Worm (Caenorhabditis elegans) whole organism, L3 larva: ENCODE data around the gene F37A8.5.
A peak's percentile ranks its signal among the peaks of the same experiment; 100 is the strongest.

Experiments used
- R02D3.7 ChIP-seq: fragments of 150-350 bp; optimal IDR thresholded peaks from 2 replicates; lab custom pipeline; 2014; ENCODE audit warnings: missing biosample characterization, missing genetic modification characterization
- ZK546.5 ChIP-seq: sonication (generic microtip); optimal IDR thresholded peaks from 2 replicates; lab custom pipeline; 2017; ENCODE audit warnings: missing biosample characterization, missing genetic modification characterization
- aly-2 ChIP-seq: fragments of 150-350 bp; optimal IDR thresholded peaks from 2 replicates; lab custom pipeline; 2014; ENCODE audit warnings: missing biosample characterization, missing genetic modification characterization
- ama-1 ChIP-seq: fragments of 150-350 bp; optimal IDR thresholded peaks from 2 replicates; lab custom pipeline; 2018
- ceh-16 ChIP-seq: sonication (generic microtip); optimal IDR thresholded peaks from 2 replicates; lab custom pipeline; 2017; ENCODE audit warnings: missing biosample characterization, missing genetic modification characterization
- ceh-28 ChIP-seq: fragments of 150-350 bp; optimal IDR thresholded peaks from 2 replicates; lab custom pipeline; 2014; ENCODE audit warnings: missing biosample characterization, missing genetic modification reagents, missing genetic modification characterization
- ceh-82 ChIP-seq: fragments of 150-350 bp; optimal IDR thresholded peaks from 2 replicates; lab custom pipeline; 2014; ENCODE audit warnings: missing biosample characterization, missing genetic modification characterization
- ceh-9 ChIP-seq: sonication (generic microtip); optimal IDR thresholded peaks from 2 replicates; lab custom pipeline; 2018; ENCODE audit warnings: missing biosample characterization, missing genetic modification characterization
- daf-12 ChIP-seq: fragments of 150-350 bp; optimal IDR thresholded peaks from 2 replicates; lab custom pipeline; 2014; ENCODE audit warnings: missing biosample characterization, missing genetic modification reagents, missing genetic modification characterization
- egl-27 ChIP-seq: sonication (generic microtip); optimal IDR thresholded peaks from 4 replicates; lab custom pipeline; 2017; ENCODE audit warnings: missing biosample characterization, missing genetic modification reagents, missing genetic modification characterization
- egl-5 ChIP-seq: fragments of 150-350 bp; optimal IDR thresholded peaks from 2 replicates; lab custom pipeline; 2017; ENCODE audit warnings: missing biosample characterization, missing genetic modification reagents, missing genetic modification characterization, inconsistent platforms
- elt-1 ChIP-seq: fragments of 150-350 bp; optimal IDR thresholded peaks from 2 replicates; lab custom pipeline; 2014; ENCODE audit warnings: missing biosample characterization, missing genetic modification characterization
- elt-2 ChIP-seq: sonication (generic microtip); optimal IDR thresholded peaks from 2 replicates; lab custom pipeline; 2016; ENCODE audit warnings: missing genetic modification reagents, mild to moderate bottlenecking, missing genetic modification characterization, missing compliant biosample characterization
- elt-3 ChIP-seq, 3 experiments: fragments of 150-350 bp in 1 of 3; sonication (generic microtip) in 2 of 3; optimal IDR thresholded peaks; 2 replicates in 2 of 3; 4 replicates in 1 of 3; lab custom pipeline; 2014 to 2017; ENCODE audit warnings: missing biosample characterization in 3 of 3, missing genetic modification characterization in 3 of 3
- eor-1 ChIP-seq, 2 experiments: fragments of 150-350 bp; optimal IDR thresholded peaks; 2 replicates each; lab custom pipeline; 2014 to 2018; ENCODE audit warnings: missing biosample characterization in 2 of 2, missing genetic modification characterization in 2 of 2
- fkh-10 ChIP-seq: sonication (generic microtip); optimal IDR thresholded peaks from 2 replicates; lab custom pipeline; 2017; ENCODE audit warnings: missing biosample characterization, missing genetic modification reagents, missing genetic modification characterization
- fkh-2 ChIP-seq: fragments of 150-350 bp; optimal IDR thresholded peaks from 2 replicates; lab custom pipeline; 2014; ENCODE audit warnings: missing biosample characterization, missing genetic modification reagents, missing genetic modification characterization
- fos-1 ChIP-seq: fragments of 150-350 bp; optimal IDR thresholded peaks from 2 replicates; lab custom pipeline; 2014; ENCODE audit warnings: missing biosample characterization, missing genetic modification characterization
- hmg-11 ChIP-seq: sonication (generic microtip); optimal IDR thresholded peaks from 2 replicates; lab custom pipeline; 2016; ENCODE audit warnings: missing genetic modification characterization, missing compliant biosample characterization
- jun-1 ChIP-seq: fragments of 150-350 bp; optimal IDR thresholded peaks from 2 replicates; lab custom pipeline; 2014; ENCODE audit warnings: missing biosample characterization, missing genetic modification reagents, missing genetic modification characterization
- lin-15B ChIP-seq: fragments of 150-350 bp; optimal IDR thresholded peaks from 2 replicates; lab custom pipeline; 2014; ENCODE audit warnings: missing biosample characterization, missing genetic modification characterization
- lin-39 ChIP-seq: fragments of 150-350 bp; optimal IDR thresholded peaks from 2 replicates; lab custom pipeline; 2018; ENCODE audit warnings: missing biosample characterization, missing genetic modification reagents, missing genetic modification characterization
- lsy-12 ChIP-seq: sonication (generic microtip); optimal IDR thresholded peaks from 2 replicates; lab custom pipeline; 2016; ENCODE audit warnings: mild to moderate bottlenecking, missing genetic modification characterization, missing compliant biosample characterization
- mdl-1 ChIP-seq: fragments of 150-350 bp; optimal IDR thresholded peaks from 2 replicates; lab custom pipeline; 2014; ENCODE audit warnings: missing biosample characterization, missing genetic modification characterization
- mml-1 ChIP-seq: fragments of 150-350 bp; sonication (generic microtip); optimal IDR thresholded peaks from 3 replicates; lab custom pipeline; 2014; ENCODE audit warnings: missing biosample characterization, missing genetic modification characterization
- nfya-1 ChIP-seq: sonication (generic microtip); optimal IDR thresholded peaks from 2 replicates; lab custom pipeline; 2017; ENCODE audit warnings: missing genetic modification characterization, mild to moderate bottlenecking, missing compliant biosample characterization, antibody characterized with exemption, moderate library complexity; ENCODE audit not compliant: insufficient read depth
- nhr-11 ChIP-seq: fragments of 150-350 bp; optimal IDR thresholded peaks from 2 replicates; lab custom pipeline; 2014; ENCODE audit warnings: missing biosample characterization, missing genetic modification characterization
- nhr-12 ChIP-seq: fragments of 150-350 bp; optimal IDR thresholded peaks from 2 replicates; lab custom pipeline; 2014; ENCODE audit warnings: missing biosample characterization, missing genetic modification characterization
- nhr-23 ChIP-seq: fragments of 150-350 bp; optimal IDR thresholded peaks from 2 replicates; lab custom pipeline; 2014; ENCODE audit warnings: missing biosample characterization, missing genetic modification reagents, missing genetic modification characterization
- nhr-237 ChIP-seq: fragments of 150-350 bp; optimal IDR thresholded peaks from 2 replicates; lab custom pipeline; 2014; ENCODE audit warnings: missing biosample characterization, missing genetic modification characterization
- nhr-25 ChIP-seq: sonication (generic microtip); optimal IDR thresholded peaks from 2 replicates; lab custom pipeline; 2017; ENCODE audit warnings: missing biosample characterization, missing genetic modification characterization
- nhr-28 ChIP-seq: fragments of 150-350 bp; optimal IDR thresholded peaks from 2 replicates; lab custom pipeline; 2014; ENCODE audit warnings: missing biosample characterization, missing genetic modification characterization
- nhr-43 ChIP-seq: sonication (generic microtip); optimal IDR thresholded peaks from 2 replicates; lab custom pipeline; 2016; ENCODE audit warnings: mild to moderate bottlenecking, missing genetic modification characterization, missing compliant biosample characterization; ENCODE audit not compliant: poor library complexity, severe bottlenecking
- nhr-67 ChIP-seq: fragments of 150-350 bp; optimal IDR thresholded peaks from 2 replicates; lab custom pipeline; 2014; ENCODE audit warnings: missing biosample characterization, missing genetic modification characterization
- nhr-76 ChIP-seq: fragments of 150-350 bp; sonication (generic microtip); optimal IDR thresholded peaks from 5 replicates; lab custom pipeline; 2014; ENCODE audit warnings: missing biosample characterization, missing genetic modification characterization
- nhr-77 ChIP-seq: fragments of 150-350 bp; optimal IDR thresholded peaks from 2 replicates; lab custom pipeline; 2014; ENCODE audit warnings: missing biosample characterization, missing genetic modification characterization
- pha-4 ChIP-seq: fragments of 150-350 bp; optimal IDR thresholded peaks from 2 replicates; lab custom pipeline; 2014; ENCODE audit warnings: missing biosample characterization, missing genetic modification reagents, missing genetic modification characterization
- pqm-1 ChIP-seq: fragments of 150-350 bp; optimal IDR thresholded peaks from 2 replicates; lab custom pipeline; 2017; ENCODE audit warnings: missing biosample characterization, missing genetic modification characterization, inconsistent platforms
- sea-2 ChIP-seq: fragments of 150-350 bp; sonication (generic microtip); optimal IDR thresholded peaks from 4 replicates; lab custom pipeline; 2014; ENCODE audit warnings: missing biosample characterization, missing genetic modification reagents, missing genetic modification characterization
- skn-1 ChIP-seq: fragments of 150-350 bp; optimal IDR thresholded peaks from 2 replicates; lab custom pipeline; 2014; ENCODE audit warnings: missing biosample characterization, missing genetic modification characterization
- snpc-4 ChIP-seq: fragments of 150-350 bp; optimal IDR thresholded peaks from 2 replicates; lab custom pipeline; 2014; ENCODE audit warnings: missing biosample characterization, missing genetic modification characterization
- tbx-2 ChIP-seq: sonication (generic microtip); optimal IDR thresholded peaks from 2 replicates; lab custom pipeline; 2016; ENCODE audit warnings: mild to moderate bottlenecking, missing genetic modification characterization, missing compliant biosample characterization
- unc-39 ChIP-seq: sonication (generic microtip); optimal IDR thresholded peaks from 4 replicates; lab custom pipeline; 2017; ENCODE audit warnings: missing biosample characterization, missing genetic modification characterization
- unc-62 ChIP-seq: fragments of 150-350 bp; sonication (generic microtip); optimal IDR thresholded peaks from 4 replicates; lab custom pipeline; 2014; ENCODE audit warnings: missing biosample characterization, missing genetic modification reagents, missing genetic modification characterization
- zag-1 ChIP-seq: fragments of 150-350 bp; optimal IDR thresholded peaks from 2 replicates; lab custom pipeline; 2014; ENCODE audit warnings: missing biosample characterization, missing genetic modification characterization
- ztf-11 ChIP-seq: fragments of 150-350 bp; optimal IDR thresholded peaks from 2 replicates; lab custom pipeline; 2014; ENCODE audit warnings: missing biosample characterization, missing genetic modification characterization
- ztf-4 ChIP-seq: fragments of 150-350 bp; optimal IDR thresholded peaks from 2 replicates; lab custom pipeline; 2014; ENCODE audit warnings: missing biosample characterization, missing genetic modification characterization

Gene F37A8.5

ce11 chrIII:3979980-3980631 is 23.7 kb downstream of the F37A8.5 start (continued):
- TF ChIP-seq lsy-12: peak; percentile 38
- TF ChIP-seq zag-1: no peak
- TF ChIP-seq egl-5 (tag; lab: Kevin White, UChicago): peak; percentile 85
- TF ChIP-seq fkh-2 (tag; lab: Kevin White, UChicago): no peak
- no peak for TF ChIP-seq fos-1 (tag; lab: Kevin White, UChicago)
- no peak for TF ChIP-seq R02D3.7
- TF ChIP-seq lin-39: peak; percentile 60
- peak; percentile 81 for TF ChIP-seq nfya-1 (tag; lab: Kevin White, UChicago)

- no peak for TF ChIP-seq nhr-77 (tag; lab: Kevin White, UChicago)
- TF ChIP-seq elt-3 (tag; optimal IDR thresholded peaks at IDR 0.05; lab: Kevin White, UChicago): no peak
- TF ChIP-seq jun-1 (tag; lab: Kevin White, UChicago): no peak
- TF ChIP-seq egl-5 (tag; lab: Kevin White, UChicago): peak; percentile 60
- TF ChIP-seq lin-39: peak; percentile 1
- TF ChIP-seq ama-1 (lab: Kevin White, UChicago): no peak
- TF ChIP-seq ceh-82 (tag; lab: Kevin White, UChicago): no peak
- TF ChIP-seq ztf-4 (tag; lab: Kevin White, UChicago): no peak
- no peak for TF ChIP-seq fos-1 (tag; lab: Kevin White, UChicago)
- no peak for TF ChIP-seq mdl-1 (tag; lab: Kevin White, UChicago)
- no peak for TF ChIP-seq ZK546.5 (tag; lab: Kevin White, UChicago)
- no peak for TF ChIP-seq ceh-16 (tag; lab: Kevin White, UChicago)
- no peak for TF ChIP-seq mml-1
- TF ChIP-seq hmg-11 (tag; lab: Kevin White, UChicago): peak; percentile 36
- TF ChIP-seq fkh-2 (tag; lab: Kevin White, UChicago): no peak
- TF ChIP-seq ztf-11: no peak
- no peak for TF ChIP-seq nhr-25 (tag; lab: Kevin White, UChicago)
- TF ChIP-seq nhr-67: no peak
- peak; percentile 10 for TF ChIP-seq lsy-12
- no peak for TF ChIP-seq nhr-76 (tag; lab: Kevin White, UChicago)
- TF ChIP-seq pqm-1 (tag; lab: Kevin White, UChicago): no peak
- TF ChIP-seq ceh-9 (tag; lab: Kevin White, UChicago): no peak
- TF ChIP-seq elt-2 (tag; lab: Kevin White, UChicago): no peak
- TF ChIP-seq sea-2: no peak
- no peak for TF ChIP-seq eor-1 (tag; optimal IDR thresholded peaks at IDR 0.05; lab: Kevin White, UChicago)
- TF ChIP-seq ceh-28 (tag; lab: Kevin White, UChicago): no peak
- no peak for TF ChIP-seq daf-12 (tag; lab: Kevin White, UChicago)
- no peak for TF ChIP-seq zag-1
- no peak for TF ChIP-seq unc-62 (GFP tag; lab: Kevin White, UChicago)
- TF ChIP-seq nhr-28: no peak
- TF ChIP-seq nhr-12 (tag; lab: Kevin White, UChicago): no peak
- no peak for TF ChIP-seq tbx-2
- TF ChIP-seq unc-39 (tag; lab: Kevin White, UChicago): no peak
- TF ChIP-seq egl-27: no peak
- TF ChIP-seq nhr-237 (tag; lab: Kevin White, UChicago): no peak
- peak; percentile 24 for TF ChIP-seq nfya-1 (tag; lab: Kevin White, UChicago)
- no peak for TF ChIP-seq aly-2
- TF ChIP-seq fkh-10 (GFP tag; lab: Kevin White, UChicago): no peak
- TF ChIP-seq nhr-43: no peak
- no peak for TF ChIP-seq nhr-23
- no peak for TF ChIP-seq nhr-11 (tag; lab: Kevin White, UChicago)
- TF ChIP-seq elt-1 (tag; lab: Kevin White, UChicago): no peak
- TF ChIP-seq R02D3.7: no peak
- no peak for TF ChIP-seq skn-1 (tag; lab: Kevin White, UChicago)
- no peak for TF ChIP-seq lin-15B (tag; lab: Kevin White, UChicago)
- TF ChIP-seq pha-4: peak; percentile 88
- peak; percentile 14 for TF ChIP-seq snpc-4 (tag; lab: Kevin White, UChicago)
These were observed 27.6 kb downstream of the F37A8.5 start for ce11 chrIII:3984049-3984484.
